Fruit fly (Drosophila melanogaster): Measurements from ENCODE around the gene CG32107.
A peak's percentile ranks its signal among the peaks of the same experiment; 100 is the strongest.

CG32107 gene

DNA sequence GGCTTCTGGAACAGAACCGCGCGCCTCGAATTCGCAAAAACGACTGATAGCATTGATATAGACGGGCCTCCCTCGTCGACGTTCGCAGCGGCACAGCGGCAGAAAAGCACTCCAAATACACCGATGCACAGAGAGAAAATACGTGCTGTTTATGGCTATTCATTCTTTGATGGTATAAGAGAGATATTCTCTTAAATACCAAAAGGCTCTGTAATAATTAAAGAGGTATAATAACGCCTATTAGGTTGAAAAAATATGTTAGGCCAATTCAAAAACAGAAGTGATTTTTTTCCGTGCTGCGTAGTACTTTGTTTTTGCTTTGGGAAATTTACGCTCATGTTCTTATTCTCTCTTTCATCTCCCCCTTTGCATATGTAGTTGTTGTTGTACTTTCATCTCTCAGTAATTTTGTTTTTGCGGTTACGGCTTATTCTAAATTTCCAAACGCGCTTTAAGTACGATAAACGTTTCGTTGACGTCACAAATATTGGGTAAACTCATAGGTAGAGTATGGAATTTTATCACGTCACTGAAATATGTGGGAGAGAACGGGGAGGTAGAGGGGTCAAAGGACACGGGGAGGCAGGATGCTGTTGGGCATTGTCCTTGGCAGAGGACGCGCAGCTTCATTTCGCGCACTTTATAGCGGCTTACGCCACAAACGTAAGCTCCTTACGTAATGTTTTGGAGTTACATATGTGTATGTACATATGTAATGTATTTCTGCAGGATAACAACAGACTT, 17.9 kb downstream of the CG32107 start, which contains the start of gene nebu (continued):
- TF ChIP-seq Meics (GFP tag; optimal IDR thresholded peaks at IDR 0.05) (peak; percentile 98), ERR (GFP tag; optimal IDR thresholded peaks at IDR 0.05) (peak; percentile 97), fru (optimal IDR thresholded peaks at IDR 0.05) (no peak), twi (tag; optimal IDR thresholded peaks at IDR 0.05) (peak; percentile 76), CG10274 (GFP tag; optimal IDR thresholded peaks at IDR 0.05) (peak; percentile 82), CG17186 (GFP tag; optimal IDR thresholded peaks at IDR 0.05) (peak; percentile 52), Pdp1 (GFP tag; optimal IDR thresholded peaks at IDR 0.05) (peak; percentile 92 to 97), stc (GFP tag; IDR thresholded peaks at IDR 0.05) (peak; percentile 95), CG15696 (tag; optimal IDR thresholded peaks at IDR 0.05) (peak; percentile 72), org-1 (GFP tag; optimal IDR thresholded peaks at IDR 0.05) (peak; percentile 96), hth (optimal IDR thresholded peaks at IDR 0.05) (no peak), Opbp (GFP tag; IDR thresholded peaks at IDR 0.05; ENCODE audit: partially characterized antibody) (no peak), CG3847 (GFP tag; IDR thresholded peaks at IDR 0.05) (peak; percentile 96), Rfx (GFP tag; IDR thresholded peaks at IDR 0.05) (peak; percentile 99), CG13123 (GFP tag; optimal IDR thresholded peaks at IDR 0.05) (peak; percentile 81), CG17829 (tag; optimal IDR thresholded peaks at IDR 0.05) (peak; percentile 92), CG17328 (GFP tag; IDR thresholded peaks at IDR 0.05) (peak; percentile 95)

DNA sequence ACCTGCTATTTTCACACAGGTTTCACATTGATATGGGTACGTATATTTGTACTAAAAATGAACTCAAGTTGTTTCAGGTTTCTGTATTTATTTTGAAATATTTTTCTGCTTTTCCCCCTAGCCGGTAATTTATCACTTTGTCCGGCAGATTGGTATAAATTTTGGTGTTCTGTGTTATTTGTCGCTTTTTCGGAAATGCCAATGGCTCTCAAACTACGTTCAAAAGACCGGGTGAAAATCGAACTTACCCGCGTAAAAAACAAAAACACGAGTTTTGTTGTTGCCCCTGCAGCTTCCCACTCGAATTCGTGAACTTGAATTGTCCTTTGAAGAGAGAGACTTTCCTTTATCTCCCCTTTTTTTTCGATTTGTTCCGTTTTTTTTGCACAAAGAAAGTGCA, 18.6 kb downstream of the CG32107 start:
- TF ChIP-seq pzg (GFP tag; optimal IDR thresholded peaks at IDR 0.05) (no peak), CG6654 (GFP tag; optimal IDR thresholded peaks at IDR 0.05) (peak; percentile 94)

DNA sequence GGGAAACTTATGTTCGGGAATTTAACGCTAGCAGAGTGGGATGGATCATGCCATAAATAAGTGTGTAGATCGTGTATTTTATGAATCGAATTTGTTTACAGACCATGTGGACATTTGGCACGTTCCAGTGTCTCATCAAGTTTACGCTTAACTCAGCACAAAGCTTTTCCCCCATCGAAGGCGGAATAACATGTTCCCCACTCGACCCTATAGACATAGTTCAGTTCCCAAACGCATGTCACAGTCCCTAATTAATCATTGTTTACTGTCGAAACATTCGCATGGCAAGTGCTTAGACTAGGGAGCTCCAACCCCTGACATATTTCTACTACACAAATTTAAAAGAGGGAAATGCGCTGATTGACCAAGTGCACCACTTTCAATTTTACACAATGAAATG, 19.6 kb downstream of the CG32107 start:
- no peak for TF ChIP-seq Xbp1 (GFP tag; optimal IDR thresholded peaks at IDR 0.05)
- TF ChIP-seq CG7987 (GFP tag; optimal IDR thresholded peaks at IDR 0.05): peak; percentile 53
- peak; percentile 3 for TF ChIP-seq ATbp (GFP tag; optimal IDR thresholded peaks at IDR 0.05)
- TF ChIP-seq bsh (GFP tag; optimal IDR thresholded peaks at IDR 0.05): peak in 1 of 2 experiments; percentile 30
- TF ChIP-seq CG8290 (GFP tag; optimal IDR thresholded peaks at IDR 0.05): no peak
- peak in 1 of 2 experiments; percentile 33 for TF ChIP-seq CG8290 (tag; optimal IDR thresholded peaks at IDR 0.05)
- no peak for TF ChIP-seq Dfd (GFP tag; optimal IDR thresholded peaks at IDR 0.05)
- TF ChIP-seq CG9437 (GFP tag; optimal IDR thresholded peaks at IDR 0.05): no peak
- TF ChIP-seq CG12769 (tag; optimal IDR thresholded peaks at IDR 0.05): peak; percentile 59
- no peak for TF ChIP-seq slou (GFP tag; optimal IDR thresholded peaks at IDR 0.05)
- no peak for TF ChIP-seq otp (GFP tag; IDR thresholded peaks at IDR 0.05)
- TF ChIP-seq sc (optimal IDR thresholded peaks at IDR 0.05): no peak
- peak; percentile 22 for TF ChIP-seq sc (GFP tag; optimal IDR thresholded peaks at IDR 0.05)
- TF ChIP-seq ara (GFP tag; IDR thresholded peaks at IDR 0.05): peak; percentile 48; the same call in 1 of the 2 replicates
- peak; percentile 22 for TF ChIP-seq CG6813 (GFP tag; optimal IDR thresholded peaks at IDR 0.05)
- peak; percentile 22 for TF ChIP-seq lab (GFP tag; optimal IDR thresholded peaks at IDR 0.05)
- TF ChIP-seq Ets65A (GFP tag): peak; percentile 4
- no peak for TF ChIP-seq H15 (GFP tag; IDR thresholded peaks at IDR 0.05)
- no peak for TF ChIP-seq dan (GFP tag; IDR thresholded peaks at IDR 0.05)
- TF ChIP-seq CrebB (tag; optimal IDR thresholded peaks at IDR 0.05): peak; percentile 8
- TF ChIP-seq Asciz (GFP tag; optimal IDR thresholded peaks at IDR 0.05): peak; percentile 34
- peak; percentile 34 for TF ChIP-seq kni (GFP tag; optimal IDR thresholded peaks at IDR 0.05)
- TF ChIP-seq chinmo (GFP tag; IDR thresholded peaks at IDR 0.05; ENCODE audit: partially characterized antibody): 0 out of 4 replicates have a peak, but pooled peaks have one; percentile 9
- TF ChIP-seq CG16779 (GFP tag; IDR thresholded peaks at IDR 0.05): no peak
- TF ChIP-seq CG33557 (GFP tag; optimal IDR thresholded peaks at IDR 0.05): peak; percentile 28
- peak; percentile 65 for TF ChIP-seq Med (GFP tag)
- TF ChIP-seq trh (GFP tag; optimal IDR thresholded peaks at IDR 0.05): no peak
